Worm (Caenorhabditis elegans) whole organism, L3 larva: Measurements from ENCODE around the gene ruvb-1.

Source experiments
- ama-1 ChIP-seq: fragments of 150-350 bp; optimal IDR thresholded peaks from 2 replicates; lab custom pipeline; 2018
- egl-27 ChIP-seq: sonication (generic microtip); optimal IDR thresholded peaks from 4 replicates; lab custom pipeline; 2017; ENCODE audit warnings: missing biosample characterization, missing genetic modification reagents, missing genetic modification characterization
- fos-1 ChIP-seq: fragments of 150-350 bp; optimal IDR thresholded peaks from 2 replicates; lab custom pipeline; 2014; ENCODE audit warnings: missing biosample characterization, missing genetic modification characterization
- lin-39 ChIP-seq: fragments of 150-350 bp; optimal IDR thresholded peaks from 2 replicates; lab custom pipeline; 2018; ENCODE audit warnings: missing biosample characterization, missing genetic modification reagents, missing genetic modification characterization
- mdl-1 ChIP-seq: fragments of 150-350 bp; optimal IDR thresholded peaks from 2 replicates; lab custom pipeline; 2014; ENCODE audit warnings: missing biosample characterization, missing genetic modification characterization
- nfya-1 ChIP-seq: sonication (generic microtip); optimal IDR thresholded peaks from 2 replicates; lab custom pipeline; 2017; ENCODE audit warnings: missing genetic modification characterization, mild to moderate bottlenecking, missing compliant biosample characterization, antibody characterized with exemption, moderate library complexity; ENCODE audit not compliant: insufficient read depth
- nhr-11 ChIP-seq: fragments of 150-350 bp; optimal IDR thresholded peaks from 2 replicates; lab custom pipeline; 2014; ENCODE audit warnings: missing biosample characterization, missing genetic modification characterization
- nhr-25 ChIP-seq: sonication (generic microtip); optimal IDR thresholded peaks from 2 replicates; lab custom pipeline; 2017; ENCODE audit warnings: missing biosample characterization, missing genetic modification characterization
- nhr-76 ChIP-seq: fragments of 150-350 bp; sonication (generic microtip); optimal IDR thresholded peaks from 5 replicates; lab custom pipeline; 2014; ENCODE audit warnings: missing biosample characterization, missing genetic modification characterization
- pqm-1 ChIP-seq: fragments of 150-350 bp; optimal IDR thresholded peaks from 2 replicates; lab custom pipeline; 2017; ENCODE audit warnings: missing biosample characterization, missing genetic modification characterization, inconsistent platforms
- tbx-2 ChIP-seq: sonication (generic microtip); optimal IDR thresholded peaks from 2 replicates; lab custom pipeline; 2016; ENCODE audit warnings: mild to moderate bottlenecking, missing genetic modification characterization, missing compliant biosample characterization
- unc-62 ChIP-seq: fragments of 150-350 bp; sonication (generic microtip); optimal IDR thresholded peaks from 4 replicates; lab custom pipeline; 2014; ENCODE audit warnings: missing biosample characterization, missing genetic modification reagents, missing genetic modification characterization
- ztf-11 ChIP-seq: fragments of 150-350 bp; optimal IDR thresholded peaks from 2 replicates; lab custom pipeline; 2014; ENCODE audit warnings: missing biosample characterization, missing genetic modification characterization

- no peak for TF ChIP-seq tbx-2 (tag; lab: Kevin White, UChicago)
- no peak for TF ChIP-seq egl-27 (tag; lab: Kevin White, UChicago)
- TF ChIP-seq lin-39, result no peak
- no peak for TF ChIP-seq nhr-25 (tag; lab: Kevin White, UChicago)
- no peak for TF ChIP-seq ztf-11 (tag; lab: Kevin White, UChicago)
- no peak for TF ChIP-seq nhr-76
- TF ChIP-seq ama-1 (lab: Kevin White, UChicago), result no peak
- no peak for TF ChIP-seq unc-62 (GFP tag; lab: Kevin White, UChicago)
- TF ChIP-seq mdl-1, result no peak
- TF ChIP-seq pqm-1 (tag; lab: Kevin White, UChicago), result no peak
- no peak for TF ChIP-seq nhr-11 (tag; lab: Kevin White, UChicago)
- TF ChIP-seq fos-1 (tag; lab: Kevin White, UChicago), result no peak
- no peak for TF ChIP-seq nfya-1
Observed at ce11 chrV:9960376-9960775, 20.2 kb downstream of the ruvb-1 start, which contains the start of gene T07C12.10.
